Worm (Caenorhabditis elegans): Measurements from ENCODE around the gene srh-74.

- TF ChIP-seq odd-2 (tag; optimal IDR thresholded peaks at IDR 0.05) = no peak
- no peak for TF ChIP-seq eyg-1 (tag; optimal IDR thresholded peaks at IDR 0.05)
- TF ChIP-seq Y22D7AL.16 (tag; optimal IDR thresholded peaks at IDR 0.05) = no peak
- TF ChIP-seq C08G9.2 (tag; optimal IDR thresholded peaks at IDR 0.05) = no peak
- TF ChIP-seq ahr-1 (tag; optimal IDR thresholded peaks at IDR 0.05) = no peak
- no peak for TF ChIP-seq elt-4 (tag; optimal IDR thresholded peaks at IDR 0.05)
- no peak for TF ChIP-seq ama-1 (optimal IDR thresholded peaks at IDR 0.05)
- TF ChIP-seq elt-2 (tag; optimal IDR thresholded peaks at IDR 0.05) = no peak
- no peak for TF ChIP-seq C38D4.7 (GFP tag; optimal IDR thresholded peaks at IDR 0.05)
- TF ChIP-seq pha-4 (tag; optimal IDR thresholded peaks at IDR 0.05) = no peak
Observed at ce11 chrV:11043767-11044166, 4.8 kb downstream of the srh-74 start, which contains the start of gene C45B11.6.

Measured in whole organism, late embryonic.